Fruit fly (Drosophila melanogaster): ENCODE data around the gene CG32669.

CG32669 gene

DNA sequence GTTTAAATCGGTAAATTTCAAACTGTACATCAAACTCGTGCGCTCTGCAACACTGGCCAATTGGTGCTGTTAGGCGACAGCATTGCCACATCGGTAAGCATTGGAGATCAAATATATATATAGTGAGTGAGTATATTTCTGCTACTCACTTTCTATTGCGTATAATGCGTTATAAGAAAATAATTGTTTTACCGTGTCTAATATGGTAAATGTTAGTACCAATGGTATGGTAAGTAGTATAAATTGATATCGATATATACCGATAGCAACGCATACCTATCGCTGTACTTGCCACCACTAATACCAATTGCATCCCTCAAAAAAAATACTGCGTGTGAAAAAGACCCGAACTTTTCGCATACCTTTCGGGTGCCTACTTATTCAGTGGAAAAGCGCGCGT, 12.5 kb upstream of the CG32669 start, which contains the start of the genes sofe and CG2186 (continued):
- TF ChIP-seq CG14965 (GFP tag; optimal IDR thresholded peaks at IDR 0.05; ENCODE audit: borderline replicate concordance) = no peak
- TF ChIP-seq GATAe (GFP tag; conservative IDR thresholded peaks at IDR 0.05) = no peak
- TF ChIP-seq CG8924 (tag; optimal IDR thresholded peaks at IDR 0.05) = peak; percentile 33
- peak; percentile 39 for TF ChIP-seq CG1647 (GFP tag; optimal IDR thresholded peaks at IDR 0.05)
- peak; percentile 5 for TF ChIP-seq fd96Cb (tag; optimal IDR thresholded peaks at IDR 0.05)
- TF ChIP-seq Sry-δ (GFP tag; optimal IDR thresholded peaks at IDR 0.05) = peak; percentile 92
- no peak for TF ChIP-seq otp (GFP tag; IDR thresholded peaks at IDR 0.05)
- TF ChIP-seq HLHmδ (GFP tag; optimal IDR thresholded peaks at IDR 0.05) = no peak
- TF ChIP-seq CG8388 (GFP tag; optimal IDR thresholded peaks at IDR 0.05) = peak; percentile 29
- peak; percentile 47 for TF ChIP-seq CG15696 (tag; optimal IDR thresholded peaks at IDR 0.05)
- peak; percentile 55 for TF ChIP-seq CG9797 (GFP tag; optimal IDR thresholded peaks at IDR 0.05)
- TF ChIP-seq Spps (tag; optimal IDR thresholded peaks at IDR 0.05) = no peak
- peak; percentile 40; the same call in 1 of the 2 replicates for TF ChIP-seq Atf6 (GFP tag; IDR thresholded peaks at IDR 0.05)
- no peak for TF ChIP-seq dan (GFP tag; IDR thresholded peaks at IDR 0.05)
- TF ChIP-seq CG10321 (GFP tag; IDR thresholded peaks at IDR 0.05) = no peak
- peak; percentile 81; the same call in 1 of the 3 replicates for TF ChIP-seq zen2 (GFP tag; IDR thresholded peaks at IDR 0.05; ENCODE audit: partially characterized antibody)
- TF ChIP-seq tin (GFP tag; optimal IDR thresholded peaks at IDR 0.05) = peak; percentile 71
- TF ChIP-seq Mrtf (GFP tag; IDR thresholded peaks at IDR 0.05) = no peak
- TF ChIP-seq CG10366 (GFP tag; IDR thresholded peaks at IDR 0.05) = peak; percentile 44; the same call in 1 of the 2 replicates
- peak; percentile 2 for TF ChIP-seq CTCF (GFP tag; optimal IDR thresholded peaks at IDR 0.05)
- peak; percentile 47 for TF ChIP-seq caup (GFP tag; optimal IDR thresholded peaks at IDR 0.05; ENCODE audit: severe bottlenecking)
- no peak for TF ChIP-seq CG18619 (GFP tag; optimal IDR thresholded peaks at IDR 0.05)
- peak; percentile 73 for TF ChIP-seq CG7928 (GFP tag; optimal IDR thresholded peaks at IDR 0.05)
- no peak for TF ChIP-seq CG14667 (GFP tag; IDR thresholded peaks at IDR 0.05)
- TF ChIP-seq CG6654 (GFP tag; optimal IDR thresholded peaks at IDR 0.05) = peak; percentile 81
- no peak for TF ChIP-seq CG10959 (GFP tag; IDR thresholded peaks at IDR 0.05)
- no peak for TF ChIP-seq CG4360 (GFP tag; IDR thresholded peaks at IDR 0.05)
- TF ChIP-seq nmo (GFP tag; optimal IDR thresholded peaks at IDR 0.05) = peak; percentile 62
- TF ChIP-seq CG11696 (GFP tag; IDR thresholded peaks at IDR 0.05) = no peak
- no peak for TF ChIP-seq NFAT (GFP tag; IDR thresholded peaks at IDR 0.05)
- peak; percentile 66 for TF ChIP-seq Xbp1 (GFP tag; optimal IDR thresholded peaks at IDR 0.05)
- no peak for TF ChIP-seq exex (tag; optimal IDR thresholded peaks at IDR 0.05)
- TF ChIP-seq Atf-2 (GFP tag; optimal IDR thresholded peaks at IDR 0.05) = peak; percentile 33

DNA sequence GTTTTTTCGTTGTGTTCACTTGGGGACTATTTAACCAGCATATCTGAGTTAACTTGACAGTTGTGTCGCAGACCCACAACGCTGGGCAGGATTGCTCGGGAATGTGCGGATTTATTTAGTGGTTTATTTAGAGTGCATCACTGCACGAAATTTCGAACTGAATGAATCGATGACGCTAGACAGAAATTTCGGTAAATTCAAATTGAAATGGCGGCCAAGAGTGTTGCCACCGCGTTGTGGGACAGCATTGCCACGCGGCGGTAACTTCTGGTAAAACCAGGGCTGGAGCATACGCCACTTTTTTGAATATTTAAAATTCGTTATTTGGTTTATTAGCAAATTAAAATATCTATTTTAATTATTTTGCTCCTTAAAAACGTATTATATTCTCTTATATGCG, 9.8 kb upstream of the CG32669 start, which contains the start of gene feo:
Gene feo (minus strand): TSS at position 184 of the 400 bp plus-strand sequence.
- TF ChIP-seq emc (GFP tag; optimal IDR thresholded peaks at IDR 0.05) = no peak
- no peak for TF ChIP-seq Vsx1 (GFP tag; optimal IDR thresholded peaks at IDR 0.05)
- TF ChIP-seq CG34376 (GFP tag; optimal IDR thresholded peaks at IDR 0.05) = no peak
- TF ChIP-seq toy (GFP tag; IDR thresholded peaks at IDR 0.05) = no peak
- no peak for TF ChIP-seq CG16863 (GFP tag; optimal IDR thresholded peaks at IDR 0.05)
- TF ChIP-seq B-H1 (GFP tag; IDR thresholded peaks at IDR 0.05) = no peak
- no peak for TF ChIP-seq kah (GFP tag; optimal IDR thresholded peaks at IDR 0.05)
- peak; percentile 56 for TF ChIP-seq CG3847 (GFP tag; IDR thresholded peaks at IDR 0.05)
- peak; percentile 4 for TF ChIP-seq sug (tag; optimal IDR thresholded peaks at IDR 0.05)
- TF ChIP-seq CG10959 (GFP tag; IDR thresholded peaks at IDR 0.05) = no peak
- TF ChIP-seq CG7357 (GFP tag; IDR thresholded peaks at IDR 0.05) = no peak
- TF ChIP-seq CG30431 (GFP tag; optimal IDR thresholded peaks at IDR 0.05) = no peak
- no peak for TF ChIP-seq CG6175 (GFP tag; IDR thresholded peaks at IDR 0.05)
- peak; percentile 54 for TF ChIP-seq MESR4 (GFP tag; optimal IDR thresholded peaks at IDR 0.05)
- TF ChIP-seq CG8359 (GFP tag; optimal IDR thresholded peaks at IDR 0.05; ENCODE audit: borderline replicate concordance) = no peak
- TF ChIP-seq gsb (GFP tag; IDR thresholded peaks at IDR 0.05) = no peak
- no peak for TF ChIP-seq NK7.1 (GFP tag; optimal IDR thresholded peaks at IDR 0.05)
- 0 out of 2 replicates have a peak, but pooled peaks have one; percentile 7 for TF ChIP-seq Adf1 (GFP tag; IDR thresholded peaks at IDR 0.05)
- TF ChIP-seq PHDP (tag; optimal IDR thresholded peaks at IDR 0.05) = no peak
- no peak for TF ChIP-seq CG7745 (tag; optimal IDR thresholded peaks at IDR 0.05)
- no peak for TF ChIP-seq CG1602 (GFP tag; optimal IDR thresholded peaks at IDR 0.05)
- peak; percentile 38 for TF ChIP-seq amos (GFP tag; IDR thresholded peaks at IDR 0.05; ENCODE audit: partially characterized antibody)

Data from whole organism, embryonic.